Worm (Caenorhabditis elegans): ENCODE results near the gene exl-1.

exl-1 gene

ce11 chrII:14407332-14408270 lies 5.7 kb downstream of the exl-1 start (continued):
- no peak for TF ChIP-seq C34B4.2 (tag; optimal IDR thresholded peaks at IDR 0.05)
- TF ChIP-seq lin-39 (tag; optimal IDR thresholded peaks at IDR 0.05): no peak
- no peak for TF ChIP-seq nhr-85 (tag)
- TF ChIP-seq lsy-2 (tag; optimal IDR thresholded peaks at IDR 0.05): peak in 1 of 2 experiments; percentile 62
- no peak for TF ChIP-seq nhr-90 (tag; optimal IDR thresholded peaks at IDR 0.05; ENCODE audit: poor library complexity)
- TF ChIP-seq lin-15B (tag; optimal IDR thresholded peaks at IDR 0.05): no peak
- no peak for TF ChIP-seq ceh-88 (GFP tag; IDR thresholded peaks at IDR 0.05)
- TF ChIP-seq mef-2 (tag; optimal IDR thresholded peaks at IDR 0.05): no peak
- no peak for TF ChIP-seq sptf-1 (tag; optimal IDR thresholded peaks at IDR 0.05)
- peak; percentile 14 for TF ChIP-seq skn-1 (tag; optimal IDR thresholded peaks at IDR 0.05)
- TF ChIP-seq pag-3 (tag; optimal IDR thresholded peaks at IDR 0.05; ENCODE audit: borderline replicate concordance, insufficient read depth): no peak
- no peak for TF ChIP-seq nhr-12 (tag; optimal IDR thresholded peaks at IDR 0.05)
- no peak for TF ChIP-seq nhr-19 (GFP tag; conservative IDR thresholded peaks at IDR 0.05)
- TF ChIP-seq nhr-28 (tag; optimal IDR thresholded peaks at IDR 0.05): no peak
- TF ChIP-seq blmp-1 (tag; optimal IDR thresholded peaks at IDR 0.05): peak; percentile 20
- TF ChIP-seq snu-23 (GFP tag; optimal IDR thresholded peaks at IDR 0.05): peak; percentile 16
- no peak for TF ChIP-seq alr-1 (tag; optimal IDR thresholded peaks at IDR 0.05; ENCODE audit: borderline replicate concordance)
- TF ChIP-seq zag-1 (tag; optimal IDR thresholded peaks at IDR 0.05): no peak
- no peak for TF ChIP-seq mab-9 (GFP tag; IDR thresholded peaks at IDR 0.05)
- no peak for TF ChIP-seq unc-62 (GFP tag; optimal IDR thresholded peaks at IDR 0.05)
- no peak for TF ChIP-seq unc-98 (GFP tag; IDR thresholded peaks at IDR 0.05)
- no peak for TF ChIP-seq tbx-2 (tag; optimal IDR thresholded peaks at IDR 0.05)
- TF ChIP-seq nhr-71 (tag; optimal IDR thresholded peaks at IDR 0.05): peak; percentile 38
- TF ChIP-seq aly-2 (tag; optimal IDR thresholded peaks at IDR 0.05): peak; percentile 24
- peak; percentile 92 for TF ChIP-seq mep-1 (tag; optimal IDR thresholded peaks at IDR 0.05)
- TF ChIP-seq unc-86 (tag; optimal IDR thresholded peaks at IDR 0.05): no peak
- TF ChIP-seq isw-1 (GFP tag; IDR thresholded peaks at IDR 0.05): no peak
- TF ChIP-seq dpl-1 (GFP tag; optimal IDR thresholded peaks at IDR 0.05): peak in 1 of 3 experiments; percentile 9
- no peak for TF ChIP-seq snpc-4 (tag; optimal IDR thresholded peaks at IDR 0.05)
- no peak for TF ChIP-seq elt-3 (tag; optimal IDR thresholded peaks at IDR 0.05)
- TF ChIP-seq lir-3 (tag; optimal IDR thresholded peaks at IDR 0.05; ENCODE audit: poor library complexity): no peak
- no peak for TF ChIP-seq mdl-1 (tag; optimal IDR thresholded peaks at IDR 0.05)
- TF ChIP-seq sox-4 (tag; optimal IDR thresholded peaks at IDR 0.05): no peak
- TF ChIP-seq unc-130 (tag; optimal IDR thresholded peaks at IDR 0.05): no peak
- TF ChIP-seq efl-3 (GFP tag; optimal IDR thresholded peaks at IDR 0.05): no peak
- no peak for TF ChIP-seq zip-4 (GFP tag; optimal IDR thresholded peaks at IDR 0.05)
- TF ChIP-seq hlh-4 (tag; optimal IDR thresholded peaks at IDR 0.05): no peak
- TF ChIP-seq aha-1 (tag; optimal IDR thresholded peaks at IDR 0.05): no peak
- TF ChIP-seq jun-1 (tag; optimal IDR thresholded peaks at IDR 0.05): no peak
- no peak for TF ChIP-seq egl-13 (tag; optimal IDR thresholded peaks at IDR 0.05)
- no peak for TF ChIP-seq pqm-1 (tag; optimal IDR thresholded peaks at IDR 0.05)
- no peak for TF ChIP-seq nhr-237 (tag; optimal IDR thresholded peaks at IDR 0.05)
- no peak for TF ChIP-seq xbp-1 (tag; optimal IDR thresholded peaks at IDR 0.05)
- TF ChIP-seq lin-35 (GFP tag; optimal IDR thresholded peaks at IDR 0.05): no peak
- TF ChIP-seq egl-27 (tag; optimal IDR thresholded peaks at IDR 0.05): no peak
- TF ChIP-seq grh-1 (GFP tag; IDR thresholded peaks at IDR 0.05): no peak
- no peak for TF ChIP-seq Y116A8C.19 (tag; optimal IDR thresholded peaks at IDR 0.05; ENCODE audit: borderline replicate concordance)
- no peak for TF ChIP-seq nhr-84 (tag; optimal IDR thresholded peaks at IDR 0.05)
- no peak for TF ChIP-seq ztf-11 (tag; optimal IDR thresholded peaks at IDR 0.05)
- no peak for TF ChIP-seq unc-30 (tag; optimal IDR thresholded peaks at IDR 0.05)
- no peak for TF ChIP-seq vab-15 (tag; optimal IDR thresholded peaks at IDR 0.05)

Data from whole organism, L1 larva.